Worm (Caenorhabditis elegans): ENCODE results near the gene otpl-5.
A peak's percentile ranks its signal among the peaks of the same experiment; 100 is the strongest.

The otpl-5 gene

ce11 chrV:8500348-8500747, 29.0 kb upstream of the otpl-5 start (continued):
- peak; percentile 70 to 83 for TF ChIP-seq lin-35 (GFP tag; optimal IDR thresholded peaks at IDR 0.05)

ce11 chrV:8507324-8507723, 22.0 kb upstream of the otpl-5 start, which contains the start of gene ZK994.6:
TSS of gene ZK994.6 (minus strand) at chrV:8507424.
- TF ChIP-seq fkh-8 (tag; optimal IDR thresholded peaks at IDR 0.05) (peak; percentile 41), efl-1 (optimal IDR thresholded peaks at IDR 0.05) (no peak), efl-1 (GFP tag; optimal IDR thresholded peaks at IDR 0.05 in 1 of 2) (peak in 1 of 2 experiments; percentile 5), C34B4.2 (tag; optimal IDR thresholded peaks at IDR 0.05) (no peak)

- no peak for TF ChIP-seq grh-1 (GFP tag; IDR thresholded peaks at IDR 0.05)
- TF ChIP-seq unc-86 (tag; optimal IDR thresholded peaks at IDR 0.05): no peak
- TF ChIP-seq fos-1 (tag; optimal IDR thresholded peaks at IDR 0.05): no peak
- no peak for TF ChIP-seq vab-15 (tag; optimal IDR thresholded peaks at IDR 0.05)
Measured at ce11 chrV:8513361-8513760, 16.0 kb upstream of the otpl-5 start, which contains the start of gene F45F2.9. TSS of gene F45F2.9 (minus strand) at chrV:8513461.

- no peak for TF ChIP-seq lin-15B (tag; optimal IDR thresholded peaks at IDR 0.05)
- TF ChIP-seq fkh-8 (tag; optimal IDR thresholded peaks at IDR 0.05): no peak
- no peak for TF ChIP-seq ceh-8 (GFP tag; optimal IDR thresholded peaks at IDR 0.05)
- TF ChIP-seq rnt-1 (tag; optimal IDR thresholded peaks at IDR 0.05): no peak
- no peak for TF ChIP-seq tlp-1 (tag; optimal IDR thresholded peaks at IDR 0.05)
- TF ChIP-seq mep-1 (tag; optimal IDR thresholded peaks at IDR 0.05): no peak
- no peak for TF ChIP-seq nhr-12 (tag; optimal IDR thresholded peaks at IDR 0.05)
Measured at ce11 chrV:8516426-8516825, 12.9 kb upstream of the otpl-5 start.

ce11 chrV:8517711-8518110, 11.6 kb upstream of the otpl-5 start:
- TF ChIP-seq efl-1 (optimal IDR thresholded peaks at IDR 0.05): no peak
- peak in 1 of 2 experiments; percentile 14 for TF ChIP-seq efl-1 (GFP tag; optimal IDR thresholded peaks at IDR 0.05 in 1 of 2)
- no peak for TF ChIP-seq ztf-4 (tag; optimal IDR thresholded peaks at IDR 0.05)
- no peak for TF ChIP-seq tlp-1 (tag; optimal IDR thresholded peaks at IDR 0.05)

- no peak for TF ChIP-seq lin-14 (GFP tag; optimal IDR thresholded peaks at IDR 0.05)
- peak in 1 of 2 experiments; percentile 36 for TF ChIP-seq mdl-1 (tag; optimal IDR thresholded peaks at IDR 0.05)
- no peak for TF ChIP-seq lin-13 (GFP tag; optimal IDR thresholded peaks at IDR 0.05)
- no peak for TF ChIP-seq sptf-1 (tag; optimal IDR thresholded peaks at IDR 0.05)
- no peak for TF ChIP-seq tbx-2 (tag; optimal IDR thresholded peaks at IDR 0.05)
- TF ChIP-seq sox-4 (tag; optimal IDR thresholded peaks at IDR 0.05): no peak
- peak in 1 of 2 experiments; percentile 50 for TF ChIP-seq lsy-2 (tag; optimal IDR thresholded peaks at IDR 0.05)
- peak; percentile 4 for TF ChIP-seq nhr-20 (tag; optimal IDR thresholded peaks at IDR 0.05)
- no peak for TF ChIP-seq zag-1 (tag; optimal IDR thresholded peaks at IDR 0.05)
- TF ChIP-seq unc-86 (tag; optimal IDR thresholded peaks at IDR 0.05): no peak
- no peak for TF ChIP-seq ceh-63 (GFP tag; optimal IDR thresholded peaks at IDR 0.05)
- no peak for TF ChIP-seq nhr-85 (tag)
- TF ChIP-seq mep-1 (tag; optimal IDR thresholded peaks at IDR 0.05): no peak
- TF ChIP-seq snu-23 (GFP tag; optimal IDR thresholded peaks at IDR 0.05): peak; percentile 35
- TF ChIP-seq unc-62 (GFP tag; optimal IDR thresholded peaks at IDR 0.05): no peak
- no peak for TF ChIP-seq sup-37 (GFP tag; optimal IDR thresholded peaks at IDR 0.05)
- no peak for TF ChIP-seq efl-3 (GFP tag; optimal IDR thresholded peaks at IDR 0.05)
- no peak for TF ChIP-seq nhr-77 (tag; optimal IDR thresholded peaks at IDR 0.05)
- TF ChIP-seq mab-9 (GFP tag; IDR thresholded peaks at IDR 0.05): no peak
- TF ChIP-seq nhr-90 (tag; optimal IDR thresholded peaks at IDR 0.05; ENCODE audit: poor library complexity): no peak
- TF ChIP-seq unc-98 (GFP tag; IDR thresholded peaks at IDR 0.05): no peak
- TF ChIP-seq C04F5.9 (tag; optimal IDR thresholded peaks at IDR 0.05): no peak
- no peak for TF ChIP-seq ceh-88 (GFP tag; IDR thresholded peaks at IDR 0.05)
- TF ChIP-seq lin-35 (GFP tag; optimal IDR thresholded peaks at IDR 0.05): peak in 1 of 2 experiments; percentile 44
- no peak for TF ChIP-seq alr-1 (tag; optimal IDR thresholded peaks at IDR 0.05; ENCODE audit: borderline replicate concordance)
- no peak for TF ChIP-seq aha-1 (tag; optimal IDR thresholded peaks at IDR 0.05)
- no peak for TF ChIP-seq Y116A8C.19 (tag; optimal IDR thresholded peaks at IDR 0.05; ENCODE audit: borderline replicate concordance)
- no peak for TF ChIP-seq lin-39 (tag; optimal IDR thresholded peaks at IDR 0.05)
- TF ChIP-seq zip-4 (GFP tag; optimal IDR thresholded peaks at IDR 0.05): no peak
- no peak for TF ChIP-seq blmp-1 (tag; optimal IDR thresholded peaks at IDR 0.05)
- TF ChIP-seq ces-1 (GFP tag; optimal IDR thresholded peaks at IDR 0.05): no peak
Measured at ce11 chrV:8518283-8518682, 11.0 kb upstream of the otpl-5 start.
